Worm (Caenorhabditis elegans) whole organism, L4/young adult: ENCODE results near the gene K08A2.2.

Experiments used
- W03F9.2 ChIP-seq: fragments of 150-350 bp; optimal IDR thresholded peaks from 2 replicates; lab custom pipeline; 2014; ENCODE audit warnings: missing biosample characterization, missing genetic modification characterization
- him-1 ChIP-seq: sonication (generic microtip); optimal IDR thresholded peaks from 2 replicates; lab custom pipeline; 2016; ENCODE audit warnings: missing genotype, missing genetic modification reagents, missing genetic modification characterization, missing compliant biosample characterization

- TF ChIP-seq him-1 (no peak), W03F9.2 (no peak)
Measured at ce11 chrII:2966350-2966749, 25.1 kb upstream of the K08A2.2 start.
